Worm (Caenorhabditis elegans): ENCODE data around the gene T23F2.3.

DNA sequence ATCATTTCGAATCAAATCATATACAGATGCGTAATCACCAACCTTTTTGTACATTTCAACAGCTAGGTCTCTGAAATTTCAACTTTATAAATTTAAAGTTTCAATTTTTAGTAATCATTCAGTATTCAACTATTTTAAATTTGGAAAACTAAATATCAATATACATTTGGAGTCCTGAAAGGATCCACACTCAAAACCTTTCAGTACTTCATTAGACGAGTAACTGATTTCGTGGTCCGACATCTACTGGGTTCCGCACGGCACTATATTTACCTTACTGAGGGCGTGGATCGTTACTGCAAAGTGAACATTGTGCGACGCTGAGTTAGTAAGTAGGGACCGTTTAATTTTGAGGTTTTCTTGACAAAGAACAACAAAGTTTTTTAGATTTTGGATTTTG lies 35.7 kb upstream of the T23F2.3 start:
- TF ChIP-seq pqm-1 (tag; optimal IDR thresholded peaks at IDR 0.05) (no peak), F26F4.8 (GFP tag; conservative IDR thresholded peaks at IDR 0.05) (no peak), lin-13 (GFP tag; optimal IDR thresholded peaks at IDR 0.05) (no peak), gei-8 (GFP tag; optimal IDR thresholded peaks at IDR 0.05) (no peak), ceh-82 (tag; optimal IDR thresholded peaks at IDR 0.05) (no peak)
